Worm (Caenorhabditis elegans) whole organism, young adult: Measurements from ENCODE around the gene rcs-1.
A peak's percentile ranks its signal among the peaks of the same experiment; 100 is the strongest.

Experiments used
- C17E4.6 ChIP-seq: fragments of 200-800 bp; sonication (Bioruptor generic); IDR thresholded peaks from 2 replicates; pipeline ENCODE4 v1.3.6; 2022; ENCODE audit warnings: missing genetic modification reagents, missing genetic modification characterization, missing compliant biosample characterization
- D2030.7 ChIP-seq: fragments of 200-800 bp; sonication (Bioruptor generic); IDR thresholded peaks from 2 replicates; pipeline ENCODE4 v1.3.6; 2022; ENCODE audit warnings: missing genetic modification reagents, missing genetic modification characterization, missing compliant biosample characterization
- F37B4.10 ChIP-seq: fragments of 200-800 bp; sonication (Bioruptor generic); IDR thresholded peaks from 2 replicates; pipeline ENCODE4 v1.3.6; 2022; ENCODE audit warnings: missing genetic modification characterization, missing compliant biosample characterization
- F55B11.4 ChIP-seq: sonication (generic microtip); optimal IDR thresholded peaks from 2 replicates; lab custom pipeline; 2016; ENCODE audit warnings: missing compliant biosample characterization, missing genetic modification characterization, borderline replicate concordance; ENCODE audit not compliant: insufficient read depth
- F57A8.1 ChIP-seq: fragments of 200-800 bp; sonication (Bioruptor generic); optimal IDR thresholded peaks from 2 replicates; lab custom pipeline; 2018; ENCODE audit warnings: mild to moderate bottlenecking, missing genetic modification characterization, moderate library complexity, missing compliant biosample characterization
- F57C9.4 ChIP-seq: sonication (generic microtip); optimal IDR thresholded peaks from 2 replicates; lab custom pipeline; 2017; ENCODE audit warnings: mild to moderate bottlenecking, missing genetic modification characterization, missing compliant biosample characterization
- K11D2.4 ChIP-seq: fragments of 200-800 bp; sonication (Bioruptor generic); IDR thresholded peaks from 2 replicates; pipeline ENCODE4 v1.3.6; 2022; ENCODE audit warnings: missing genetic modification reagents, missing genetic modification characterization, missing compliant biosample characterization
- T26A5.8 ChIP-seq: sonication (generic microtip); optimal IDR thresholded peaks from 2 replicates; lab custom pipeline; 2016; ENCODE audit warnings: missing genetic modification characterization, missing compliant biosample characterization
- ZK185.1 ChIP-seq: sonication (generic microtip); optimal IDR thresholded peaks from 2 replicates; lab custom pipeline; 2016; ENCODE audit warnings: mild to moderate bottlenecking, missing genetic modification characterization, missing compliant biosample characterization; ENCODE audit not compliant: poor library complexity, severe bottlenecking
- akir-1 ChIP-seq: fragments of 200-800 bp; sonication (Bioruptor generic); optimal IDR thresholded peaks from 2 replicates; lab custom pipeline; 2018; ENCODE audit warnings: mild to moderate bottlenecking, missing genetic modification characterization, moderate library complexity, missing compliant biosample characterization
- ama-1 ChIP-seq, 3 experiments: fragments of 150-350 bp in 1 of 3; sonication (generic microtip) in 2 of 3; optimal IDR thresholded peaks; 2 replicates each; lab custom pipeline; 2014 to 2018; ENCODE audit warnings: missing biosample characterization in 2 of 3, missing genetic modification characterization in 2 of 3, missing genetic modification reagents in 2 of 3
- aptf-2 ChIP-seq: fragments of 200-800 bp; sonication (Bioruptor generic); conservative IDR thresholded peaks from 2 replicates; pipeline ENCODE4 v1.3.6; 2022; ENCODE audit warnings: missing genetic modification reagents, missing genetic modification characterization, missing compliant biosample characterization
- aptf-3 ChIP-seq: fragments of 200-800 bp; sonication (Bioruptor generic); IDR thresholded peaks from 2 replicates; pipeline ENCODE4 v1.3.6; 2022; ENCODE audit warnings: missing genetic modification characterization, missing compliant biosample characterization
- athp-1 ChIP-seq: sonication (generic microtip); optimal IDR thresholded peaks from 2 replicates; lab custom pipeline; 2017; ENCODE audit warnings: mild to moderate bottlenecking, missing genetic modification characterization, missing compliant biosample characterization
- bed-2 ChIP-seq: fragments of 200-800 bp; sonication (Bioruptor generic); IDR thresholded peaks from 2 replicates; pipeline ENCODE4 v1.3.6; 2022; ENCODE audit warnings: missing genetic modification reagents, missing genetic modification characterization, missing compliant biosample characterization
- dox-1 ChIP-seq: fragments of 200-800 bp; sonication (Bioruptor generic); IDR thresholded peaks from 2 replicates; pipeline ENCODE4 v1.3.6; 2022; ENCODE audit warnings: missing genetic modification reagents, missing genetic modification characterization, missing compliant biosample characterization
- dpff-1 ChIP-seq: sonication (generic microtip); optimal IDR thresholded peaks from 2 replicates; lab custom pipeline; 2017; ENCODE audit warnings: mild to moderate bottlenecking, missing genetic modification characterization, missing compliant biosample characterization
- dpl-1 ChIP-seq: fragments of 150-350 bp; optimal IDR thresholded peaks from 2 replicates; lab custom pipeline; 2014; ENCODE audit warnings: missing biosample characterization, missing genetic modification reagents, missing genetic modification characterization
- egl-18 ChIP-seq: fragments of 200-800 bp; sonication (Bioruptor generic); IDR thresholded peaks from 2 replicates; pipeline ENCODE4 v1.3.6; 2022; ENCODE audit warnings: missing genetic modification reagents, missing genetic modification characterization, missing compliant biosample characterization
- egl-44 ChIP-seq: fragments of 200-800 bp; sonication (Bioruptor generic); IDR thresholded peaks from 2 replicates; pipeline ENCODE4 v1.3.6; 2022; ENCODE audit warnings: missing genetic modification reagents, missing genetic modification characterization, missing compliant biosample characterization
- ekl-4 ChIP-seq: fragments of 200-800 bp; sonication (Bioruptor generic); IDR thresholded peaks from 2 replicates; pipeline ENCODE4 v1.3.6; 2022; ENCODE audit warnings: missing genetic modification reagents, missing genetic modification characterization, missing compliant biosample characterization
- hlh-26 ChIP-seq: fragments of 200-800 bp; sonication (Bioruptor generic); conservative IDR thresholded peaks from 2 replicates; pipeline ENCODE4 v1.3.6; 2022; ENCODE audit warnings: missing genetic modification reagents, missing genetic modification characterization, missing compliant biosample characterization
- hsf-1 ChIP-seq: fragments of 200-800 bp; sonication (Bioruptor generic); IDR thresholded peaks from 2 replicates; pipeline ENCODE4 v1.3.6; 2022; ENCODE audit warnings: missing genetic modification reagents, missing genetic modification characterization, missing compliant biosample characterization
- lag-1 ChIP-seq: fragments of 200-800 bp; sonication (Bioruptor generic); IDR thresholded peaks from 2 replicates; pipeline ENCODE4 v1.3.6; 2022; ENCODE audit warnings: missing genetic modification reagents, missing genetic modification characterization, missing compliant biosample characterization
- let-526 ChIP-seq: fragments of 200-800 bp; sonication (Bioruptor generic); IDR thresholded peaks from 2 replicates; pipeline ENCODE4 v1.3.6; 2022; ENCODE audit warnings: missing genetic modification reagents, missing genetic modification characterization, missing compliant biosample characterization
- let-607 ChIP-seq, 2 experiments: fragments of 200-800 bp in 1 of 2; sonication (Bioruptor generic) in 1 of 2; sonication (generic microtip) in 1 of 2; optimal IDR thresholded peaks; 2 replicates each; lab custom pipeline; 2016 to 2018; ENCODE audit warnings: mild to moderate bottlenecking in 2 of 2, missing compliant biosample characterization in 2 of 2, missing genetic modification characterization in 2 of 2, moderate library complexity in 2 of 2, missing genotype in 1 of 2
- lin-40 ChIP-seq: sonication (generic microtip); optimal IDR thresholded peaks from 2 replicates; lab custom pipeline; 2016; ENCODE audit warnings: missing genetic modification characterization, mild to moderate bottlenecking, missing compliant biosample characterization, missing genotype, missing genetic modification reagents
- lsl-1 ChIP-seq: fragments of 200-800 bp; sonication (Bioruptor generic); optimal IDR thresholded peaks from 2 replicates; lab custom pipeline; 2018; ENCODE audit warnings: mild to moderate bottlenecking, missing genetic modification characterization, moderate library complexity, missing compliant biosample characterization
- madf-3 ChIP-seq: fragments of 200-800 bp; sonication (Bioruptor generic); IDR thresholded peaks from 2 replicates; pipeline ENCODE4 v1.3.6; 2022; ENCODE audit warnings: missing genetic modification reagents, missing genetic modification characterization, missing compliant biosample characterization
- madf-6 ChIP-seq: fragments of 200-800 bp; sonication (Bioruptor generic); IDR thresholded peaks from 2 replicates; pipeline ENCODE4 v1.3.6; 2022; ENCODE audit warnings: missing genetic modification reagents, missing genetic modification characterization, missing compliant biosample characterization
- nfya-2 ChIP-seq: fragments of 200-800 bp; sonication (Bioruptor generic); IDR thresholded peaks from 2 replicates; pipeline ENCODE4 v1.3.6; 2022; ENCODE audit warnings: missing genetic modification reagents, missing genetic modification characterization, missing compliant biosample characterization
- nfyb-1 ChIP-seq: fragments of 200-800 bp; sonication (Bioruptor generic); IDR thresholded peaks from 2 replicates; pipeline ENCODE4 v1.3.6; 2022; ENCODE audit warnings: missing genetic modification reagents, missing genetic modification characterization, missing compliant biosample characterization
- nhr-27 ChIP-seq: fragments of 200-800 bp; sonication (Bioruptor generic); optimal IDR thresholded peaks from 2 replicates; lab custom pipeline; 2018; ENCODE audit warnings: mild to moderate bottlenecking, missing genetic modification characterization, moderate library complexity, missing compliant biosample characterization
- nhr-80 ChIP-seq: sonication (generic microtip); optimal IDR thresholded peaks from 2 replicates; lab custom pipeline; 2016; ENCODE audit warnings: missing genetic modification characterization, missing compliant biosample characterization
- pbrm-1 ChIP-seq: fragments of 200-800 bp; sonication (Bioruptor generic); IDR thresholded peaks from 2 replicates; pipeline ENCODE4 v1.3.6; 2022; ENCODE audit warnings: missing genetic modification reagents, missing genetic modification characterization, missing compliant biosample characterization
- rec-8 ChIP-seq, 2 experiments: sonication (generic microtip); optimal IDR thresholded peaks; 2 replicates each; lab custom pipeline; 2016; ENCODE audit warnings: mild to moderate bottlenecking in 2 of 2, missing genetic modification characterization in 2 of 2, missing genetic modification reagents in 2 of 2, missing genotype in 2 of 2, missing biosample characterization in 1 of 2, missing compliant biosample characterization in 1 of 2, moderate library complexity in 1 of 2
- rpc-1 ChIP-seq, 2 experiments: fragments of 150-350 bp in 1 of 2; sonication (generic microtip) in 1 of 2; optimal IDR thresholded peaks; 2 replicates each; lab custom pipeline; 2014 to 2018; ENCODE audit warnings: missing biosample characterization in 1 of 2, missing genetic modification characterization in 1 of 2, missing genetic modification reagents in 1 of 2, missing genotype in 1 of 2
- sea-2 ChIP-seq: fragments of 200-800 bp; sonication (Bioruptor generic); IDR thresholded peaks from 2 replicates; pipeline ENCODE4 v1.3.6; 2022; ENCODE audit warnings: missing genetic modification characterization, missing compliant biosample characterization
- snpc-1.1 ChIP-seq: sonication (generic microtip); optimal IDR thresholded peaks from 2 replicates; lab custom pipeline; 2017; ENCODE audit warnings: missing genetic modification characterization, mild to moderate bottlenecking, missing compliant biosample characterization, antibody characterized with exemption, moderate library complexity, missing genotype, missing genetic modification reagents; ENCODE audit not compliant: insufficient read depth
- somi-1 ChIP-seq: fragments of 200-800 bp; sonication (Bioruptor generic); optimal IDR thresholded peaks from 2 replicates; lab custom pipeline; 2018; ENCODE audit warnings: mild to moderate bottlenecking, missing genetic modification characterization, missing compliant biosample characterization
- tbx-9 ChIP-seq: sonication (generic microtip); optimal IDR thresholded peaks from 2 replicates; lab custom pipeline; 2016; ENCODE audit warnings: borderline replicate concordance, missing genetic modification characterization, inconsistent platforms, missing compliant biosample characterization
- unc-130 ChIP-seq: sonication (generic microtip); optimal IDR thresholded peaks from 2 replicates; lab custom pipeline; 2016; ENCODE audit warnings: missing genetic modification reagents, missing genetic modification characterization, missing compliant biosample characterization
- unc-62 ChIP-seq: fragments of 150-350 bp; optimal IDR thresholded peaks from 2 replicates; lab custom pipeline; 2014; ENCODE audit warnings: missing biosample characterization, missing genetic modification reagents, missing genetic modification characterization
- xnd-1 ChIP-seq: sonication (generic microtip); optimal IDR thresholded peaks from 2 replicates; lab custom pipeline; 2016; ENCODE audit warnings: missing genotype, missing genetic modification reagents, missing genetic modification characterization, missing compliant biosample characterization
- ztf-25 ChIP-seq: fragments of 200-800 bp; sonication (Bioruptor generic); IDR thresholded peaks from 2 replicates; pipeline ENCODE4 v1.3.6; 2022; ENCODE audit warnings: missing genetic modification reagents, missing genetic modification characterization, missing compliant biosample characterization
- ztf-6 ChIP-seq: fragments of 200-800 bp; sonication (Bioruptor generic); IDR thresholded peaks from 2 replicates; pipeline ENCODE4 v1.3.6; 2022; ENCODE audit warnings: missing genetic modification reagents, missing genetic modification characterization, missing compliant biosample characterization

The rcs-1 gene

ce11 chrX:8835887-8836348, 7.6 kb upstream of the rcs-1 start, which contains the start of gene C28G1.2 (continued):
- TF ChIP-seq let-607 (tag; optimal IDR thresholded peaks at IDR 0.05; lab: Kevin White, UChicago): peak; percentile 72 to 84
- TF ChIP-seq C17E4.6 (GFP tag; lab: Robert Waterston, UW): 0 out of 2 replicates have a peak, but pooled peaks have one; percentile 39
- TF ChIP-seq rec-8 (tag; optimal IDR thresholded peaks at IDR 0.05; lab: Kevin White, UChicago): peak; percentile 90 to 95
- TF ChIP-seq lag-1 (GFP tag; lab: Robert Waterston, UW): no peak
- TF ChIP-seq lin-40 (tag; lab: Kevin White, UChicago): peak; percentile 96
- TF ChIP-seq K11D2.4 (GFP tag; lab: Robert Waterston, UW): peak; percentile 89; the same call in 1 of the 2 replicates
- TF ChIP-seq madf-6 (GFP tag; lab: Robert Waterston, UW): no peak; the same call in 1 of the 2 replicates
- no peak for TF ChIP-seq nfya-2 (GFP tag; lab: Robert Waterston, UW)
- TF ChIP-seq akir-1 (GFP tag; lab: Kevin White, UChicago): peak; percentile 84
- 0 out of 2 replicates have a peak, but pooled peaks have one; percentile 46 for TF ChIP-seq F37B4.10 (GFP tag; lab: Robert Waterston, UW)
- TF ChIP-seq hsf-1 (GFP tag; lab: Robert Waterston, UW): no peak
- TF ChIP-seq ZK185.1 (tag; lab: Kevin White, UChicago): peak; percentile 95
- TF ChIP-seq unc-130 (GFP tag; lab: Kevin White, UChicago): peak; percentile 88
- peak; percentile 94 for TF ChIP-seq pbrm-1
- TF ChIP-seq let-526 (GFP tag; lab: Robert Waterston, UW): peak; percentile 76; the same call in 1 of the 2 replicates
- no peak for TF ChIP-seq sea-2 (GFP tag; lab: Robert Waterston, UW)
- TF ChIP-seq nhr-27: peak; percentile 80
- TF ChIP-seq egl-18: peak; percentile 91
- peak; percentile 94; the same call in 1 of the 2 replicates for TF ChIP-seq aptf-3 (GFP tag; lab: Robert Waterston, UW)
- TF ChIP-seq rpc-1 (optimal IDR thresholded peaks at IDR 0.05; lab: Kevin White, UChicago): peak; percentile 98
- TF ChIP-seq rpc-1 (tag; optimal IDR thresholded peaks at IDR 0.05; lab: Kevin White, UChicago): peak; percentile 97
- TF ChIP-seq bed-2 (GFP tag; lab: Robert Waterston, UW): no peak
- peak; percentile 20 for TF ChIP-seq lsl-1 (GFP tag; lab: Kevin White, UChicago)
- peak; percentile 4 for TF ChIP-seq dpl-1 (GFP tag; lab: Kevin White, UChicago)
- TF ChIP-seq dox-1: peak; percentile 93
- TF ChIP-seq snpc-1.1 (tag; lab: Kevin White, UChicago): peak; percentile 34
- no peak for TF ChIP-seq unc-62 (GFP tag; lab: Kevin White, UChicago)
- TF ChIP-seq F55B11.4: no peak
- peak; percentile 76; the same call in 1 of the 2 replicates for TF ChIP-seq madf-3
- TF ChIP-seq ztf-25: peak; percentile 93
- peak; percentile 84 for TF ChIP-seq D2030.7
- TF ChIP-seq tbx-9 (tag; lab: Kevin White, UChicago): no peak
- TF ChIP-seq hlh-26 (GFP tag; lab: Robert Waterston, UW): 0 out of 2 replicates have a peak, but pooled peaks have one; percentile 54
- TF ChIP-seq F57A8.1 (GFP tag; lab: Kevin White, UChicago): peak; percentile 88
- no peak for TF ChIP-seq xnd-1 (tag; lab: Kevin White, UChicago)
- TF ChIP-seq ama-1 (optimal IDR thresholded peaks at IDR 0.05; lab: Kevin White, UChicago): no peak
- TF ChIP-seq ama-1 (GFP tag; optimal IDR thresholded peaks at IDR 0.05; lab: Kevin White, UChicago): peak; percentile 79 to 92
- TF ChIP-seq somi-1 (GFP tag; lab: Kevin White, UChicago): peak; percentile 86
- peak; percentile 92 for TF ChIP-seq T26A5.8 (tag; lab: Kevin White, UChicago)
- peak; percentile 94 for TF ChIP-seq egl-44 (GFP tag; lab: Robert Waterston, UW)
- TF ChIP-seq ztf-6: peak; percentile 81
- 0 out of 2 replicates have a peak, but pooled peaks have one; percentile 53 for TF ChIP-seq aptf-2 (GFP tag; lab: Robert Waterston, UW)
- TF ChIP-seq F57C9.4 (tag; lab: Kevin White, UChicago): peak; percentile 71
- TF ChIP-seq nfyb-1 (GFP tag; lab: Robert Waterston, UW): peak; percentile 87
- TF ChIP-seq dpff-1: no peak
- peak; percentile 91; the same call in 1 of the 2 replicates for TF ChIP-seq ekl-4 (GFP tag; lab: Robert Waterston, UW)
- peak; percentile 68 for TF ChIP-seq nhr-80
- TF ChIP-seq athp-1 (tag; lab: Kevin White, UChicago): peak; percentile 86
